Fruit fly (Drosophila melanogaster): ENCODE results near the gene CG10096.

The CG10096 gene

dm6 chr3R:12425510-12426309, 29.9 kb upstream of the CG10096 start, which contains the start of gene Pp1-87B (continued):
- TF ChIP-seq CG6765 (GFP tag; optimal IDR thresholded peaks at IDR 0.05) = no peak
- no peak for TF ChIP-seq Rfx (GFP tag; IDR thresholded peaks at IDR 0.05)
- TF ChIP-seq az2 (GFP tag; optimal IDR thresholded peaks at IDR 0.05) = no peak
- TF ChIP-seq pita (GFP tag; optimal IDR thresholded peaks at IDR 0.05) = no peak
- TF ChIP-seq CG18619 (GFP tag; optimal IDR thresholded peaks at IDR 0.05) = peak; percentile 37
- TF ChIP-seq shn (GFP tag; optimal IDR thresholded peaks at IDR 0.05) = peak; percentile 26
- TF ChIP-seq Xbp1 (GFP tag; optimal IDR thresholded peaks at IDR 0.05) = peak; percentile 4
- no peak for TF ChIP-seq pnt (GFP tag; optimal IDR thresholded peaks at IDR 0.05)
- TF ChIP-seq pum (GFP tag; optimal IDR thresholded peaks at IDR 0.05) = peak; percentile 37
- TF ChIP-seq stc (GFP tag; IDR thresholded peaks at IDR 0.05) = no peak
- TF ChIP-seq bigmax (GFP tag; optimal IDR thresholded peaks at IDR 0.05) = no peak
- no peak for TF ChIP-seq tap (tag; optimal IDR thresholded peaks at IDR 0.05)
- TF ChIP-seq CG11560 (tag; IDR thresholded peaks at IDR 0.05) = peak; percentile 100
- no peak for TF ChIP-seq CG14860 (GFP tag; IDR thresholded peaks at IDR 0.05; ENCODE audit: partially characterized antibody)
- no peak for TF ChIP-seq mam (GFP tag; optimal IDR thresholded peaks at IDR 0.05)
- TF ChIP-seq nom (GFP tag; optimal IDR thresholded peaks at IDR 0.05) = no peak
- peak; percentile 32 for TF ChIP-seq CG4328 (GFP tag; optimal IDR thresholded peaks at IDR 0.05)
- no peak for TF ChIP-seq sd (tag; optimal IDR thresholded peaks at IDR 0.05)
- no peak for TF ChIP-seq slou (GFP tag; optimal IDR thresholded peaks at IDR 0.05)
- TF ChIP-seq Eip74EF (GFP tag; optimal IDR thresholded peaks at IDR 0.05) = no peak
- peak in 1 of 2 experiments; percentile 8 for TF ChIP-seq crp (GFP tag; optimal IDR thresholded peaks at IDR 0.05)
- TF ChIP-seq eve (GFP tag; optimal IDR thresholded peaks at IDR 0.05) = no peak
- no peak for TF ChIP-seq lbe (GFP tag; optimal IDR thresholded peaks at IDR 0.05)
- no peak for TF ChIP-seq CG12236 (GFP tag; optimal IDR thresholded peaks at IDR 0.05)
- TF ChIP-seq CG2120 (GFP tag; optimal IDR thresholded peaks at IDR 0.05) = peak; percentile 7
- no peak for TF ChIP-seq CG12155 (GFP tag; optimal IDR thresholded peaks at IDR 0.05)
- no peak for TF ChIP-seq Fer2 (tag; optimal IDR thresholded peaks at IDR 0.05)
- TF ChIP-seq sim (GFP tag; IDR thresholded peaks at IDR 0.05) = no peak
- TF ChIP-seq tin (GFP tag; optimal IDR thresholded peaks at IDR 0.05) = no peak
- no peak for TF ChIP-seq HLH54F (GFP tag; optimal IDR thresholded peaks at IDR 0.05)
- TF ChIP-seq CG31365 (tag; optimal IDR thresholded peaks at IDR 0.05) = no peak
- TF ChIP-seq CG8924 (tag; optimal IDR thresholded peaks at IDR 0.05) = peak; percentile 43
- no peak for TF ChIP-seq CG15696 (tag; optimal IDR thresholded peaks at IDR 0.05)
- TF ChIP-seq CG2875 (GFP tag; optimal IDR thresholded peaks at IDR 0.05) = no peak
- peak; percentile 20 for TF ChIP-seq CG12391 (tag; optimal IDR thresholded peaks at IDR 0.05)
- no peak for TF ChIP-seq so (GFP tag; IDR thresholded peaks at IDR 0.05)
- no peak for TF ChIP-seq CG10979 (tag; optimal IDR thresholded peaks at IDR 0.05)
- peak; percentile 74 for TF ChIP-seq Myb (GFP tag; optimal IDR thresholded peaks at IDR 0.05)
- TF ChIP-seq CG9727 (GFP tag; optimal IDR thresholded peaks at IDR 0.05) = peak; percentile 39
- no peak for TF ChIP-seq jing (GFP tag; optimal IDR thresholded peaks at IDR 0.05)
- TF ChIP-seq CG9876 (GFP tag; optimal IDR thresholded peaks at IDR 0.05) = no peak
- TF ChIP-seq HHEX (GFP tag; optimal IDR thresholded peaks at IDR 0.05) = no peak
- peak; percentile 16 for TF ChIP-seq CG10267 (tag; optimal IDR thresholded peaks at IDR 0.05)
- no peak for TF ChIP-seq lov (optimal IDR thresholded peaks at IDR 0.05)
- no peak for TF ChIP-seq lov (GFP tag; IDR thresholded peaks at IDR 0.05)
- TF ChIP-seq CG12659 (GFP tag; optimal IDR thresholded peaks at IDR 0.05) = peak; percentile 87
- TF ChIP-seq al (GFP tag; IDR thresholded peaks at IDR 0.05) = no peak
- TF ChIP-seq CG17829 (tag; optimal IDR thresholded peaks at IDR 0.05) = no peak
- no peak for TF ChIP-seq fd64A (GFP tag; optimal IDR thresholded peaks at IDR 0.05)
- no peak for TF ChIP-seq Bteb2 (GFP tag; optimal IDR thresholded peaks at IDR 0.05)
